Fruit fly (Drosophila melanogaster) whole organism, adult: ENCODE data around the gene Gga.

Experiments
- CG11617 ChIP-seq: fragments of 200-800 bp; sonication (Bioruptor generic); optimal IDR thresholded peaks from 2 replicates; lab custom pipeline; 2017; ENCODE audit warnings: mild to moderate bottlenecking, missing biosample characterization, missing genetic modification reagents, missing genetic modification characterization
- CG12768 ChIP-seq: fragments of 200-800 bp; sonication (Bioruptor generic); optimal IDR thresholded peaks from 2 replicates; lab custom pipeline; 2017; ENCODE audit warnings: missing biosample characterization, missing genetic modification characterization, mild to moderate bottlenecking, moderate library complexity, missing genetic modification reagents
- CG14711 ChIP-seq: fragments of 200-800 bp; sonication (Bioruptor generic); optimal IDR thresholded peaks from 2 replicates; lab custom pipeline; 2018; ENCODE audit warnings: missing biosample characterization, mild to moderate bottlenecking, missing genetic modification characterization, moderate library complexity
- CG1620 ChIP-seq: fragments of 200-800 bp; sonication (Bioruptor generic); optimal IDR thresholded peaks from 2 replicates; lab custom pipeline; 2016; ENCODE audit warnings: missing biosample characterization, missing genetic modification characterization
- CG33017 ChIP-seq: fragments of 200-800 bp; sonication (Bioruptor generic); optimal IDR thresholded peaks from 2 replicates; lab custom pipeline; 2018; ENCODE audit warnings: missing biosample characterization, mild to moderate bottlenecking, missing genetic modification characterization, moderate library complexity
- CG5204 ChIP-seq: fragments of 200-800 bp; sonication (Bioruptor generic); optimal IDR thresholded peaks from 2 replicates; lab custom pipeline; 2016; ENCODE audit warnings: missing biosample characterization, missing genetic modification characterization
- CG7045 ChIP-seq: fragments of 200-800 bp; sonication (Bioruptor generic); optimal IDR thresholded peaks from 2 replicates; lab custom pipeline; 2017; ENCODE audit warnings: missing biosample characterization, mild to moderate bottlenecking, missing genetic modification characterization
- CG7101 ChIP-seq: fragments of 200-800 bp; sonication (Bioruptor generic); optimal IDR thresholded peaks from 2 replicates; lab custom pipeline; 2018; ENCODE audit warnings: missing biosample characterization, mild to moderate bottlenecking, missing genetic modification characterization, moderate library complexity
- Clk ChIP-seq: fragments of 200-800 bp; sonication (Bioruptor generic); optimal IDR thresholded peaks from 2 replicates; lab custom pipeline; 2017; ENCODE audit warnings: missing biosample characterization, missing genetic modification characterization
- Crg-1 ChIP-seq: fragments of 200-800 bp; sonication (Bioruptor generic); optimal IDR thresholded peaks from 2 replicates; lab custom pipeline; 2016; ENCODE audit warnings: missing biosample characterization, missing genetic modification characterization
- Hr96 ChIP-seq: fragments of 200-800 bp; sonication (Bioruptor generic); optimal IDR thresholded peaks from 2 replicates; lab custom pipeline; 2016; ENCODE audit warnings: missing biosample characterization, missing genetic modification characterization
- Mnt ChIP-seq: fragments of 200-800 bp; sonication (Bioruptor generic); optimal IDR thresholded peaks from 2 replicates; lab custom pipeline; 2016; ENCODE audit warnings: missing biosample characterization, mild to moderate bottlenecking, missing genetic modification characterization
- bab1 ChIP-seq: fragments of 200-800 bp; sonication (Bioruptor generic); optimal IDR thresholded peaks from 3 replicates; lab custom pipeline; 2019; ENCODE audit warnings: missing biosample characterization, mild to moderate bottlenecking, missing genetic modification characterization, moderate library complexity
- cic ChIP-seq: fragments of 200-800 bp; sonication (Bioruptor generic); optimal IDR thresholded peaks from 2 replicates; lab custom pipeline; 2017; ENCODE audit warnings: missing biosample characterization, mild to moderate bottlenecking, missing genetic modification characterization, moderate library complexity
- cnc ChIP-seq, 2 experiments: fragments of >200 bp; optimal IDR thresholded peaks; 2 replicates each; lab custom pipeline; 2017
- kay ChIP-seq: fragments of 200-800 bp; sonication (Bioruptor generic); peaks from one replicate; lab custom pipeline; 2016; ENCODE audit warnings: missing biosample characterization, missing genetic modification characterization, borderline replicate concordance
- ovo ChIP-seq: fragments of 200-800 bp; sonication (Bioruptor generic); optimal IDR thresholded peaks from 2 replicates; lab custom pipeline; 2016; ENCODE audit warnings: missing biosample characterization, missing genetic modification characterization
- pad ChIP-seq: fragments of 200-800 bp; sonication (Bioruptor generic); optimal IDR thresholded peaks from 3 replicates; lab custom pipeline; 2017; ENCODE audit warnings: missing biosample characterization, missing genetic modification characterization, mild to moderate bottlenecking, moderate library complexity, missing genetic modification reagents
- tj ChIP-seq: fragments of 200-800 bp; sonication (Bioruptor generic); optimal IDR thresholded peaks from 3 replicates; lab custom pipeline; 2017; ENCODE audit warnings: missing biosample characterization, mild to moderate bottlenecking, missing genetic modification characterization, moderate library complexity
- toe ChIP-seq: fragments of 200-800 bp; sonication (Bioruptor generic); optimal IDR thresholded peaks from 2 replicates; lab custom pipeline; 2016; ENCODE audit warnings: missing biosample characterization, missing genetic modification characterization

Gga gene

dm6 chrX:9600818-9601732 lies at the start of gene Gga:
Gga (plus strand) TSS chrX:9601030.
- no peak for TF ChIP-seq Hr96
- peak; percentile 21 for TF ChIP-seq CG1620 (GFP tag; lab: Kevin White, UChicago)
- TF ChIP-seq Crg-1 (GFP tag; lab: Kevin White, UChicago), result peak; percentile 1
- TF ChIP-seq CG7045 (GFP tag; lab: Kevin White, UChicago), result no peak
- peak; percentile 4 for TF ChIP-seq CG11617 (GFP tag; lab: Kevin White, UChicago)
- TF ChIP-seq cnc (optimal IDR thresholded peaks at IDR 0.05; lab: Kevin White, UChicago), result no peak
- no peak for TF ChIP-seq CG14711
- peak; percentile 7 for TF ChIP-seq Mnt
- TF ChIP-seq CG12768 (GFP tag; lab: Kevin White, UChicago), result no peak
- TF ChIP-seq CG5204 (GFP tag; lab: Kevin White, UChicago), result no peak
- no peak for TF ChIP-seq tj (GFP tag; lab: Kevin White, UChicago)
- TF ChIP-seq kay (GFP tag; lab: Kevin White, UChicago), result no peak
- no peak for TF ChIP-seq cic (GFP tag; lab: Kevin White, UChicago)
- TF ChIP-seq ovo, result peak; percentile 92
- TF ChIP-seq CG33017, result no peak
- TF ChIP-seq toe (GFP tag; lab: Kevin White, UChicago), result no peak
- TF ChIP-seq Clk, result no peak
- peak; percentile 62 for TF ChIP-seq pad (GFP tag; lab: Kevin White, UChicago)
- TF ChIP-seq CG7101 (tag; lab: Kevin White, UChicago), result peak; percentile 19
- peak; percentile 42 for TF ChIP-seq bab1

dm6 chrX:9551179-9551578 lies 49.7 kb upstream of the Gga start:
- no peak for TF ChIP-seq CG11617 (GFP tag; lab: Kevin White, UChicago)
- TF ChIP-seq tj (GFP tag; lab: Kevin White, UChicago), result peak; percentile 53
- no peak for TF ChIP-seq Crg-1 (GFP tag; lab: Kevin White, UChicago)
- no peak for TF ChIP-seq bab1
- no peak for TF ChIP-seq cic (GFP tag; lab: Kevin White, UChicago)

dm6 chrX:9553545-9554320 lies 47.1 kb upstream of the Gga start:
- TF ChIP-seq tj (GFP tag; lab: Kevin White, UChicago), result peak; percentile 69
- TF ChIP-seq CG33017, result peak; percentile 81
- TF ChIP-seq ovo, result peak; percentile 81
- TF ChIP-seq cic (GFP tag; lab: Kevin White, UChicago), result peak; percentile 9
- no peak for TF ChIP-seq kay (GFP tag; lab: Kevin White, UChicago)
- peak; percentile 82 for TF ChIP-seq CG5204 (GFP tag; lab: Kevin White, UChicago)
- TF ChIP-seq Mnt, result peak; percentile 88
- TF ChIP-seq Crg-1 (GFP tag; lab: Kevin White, UChicago), result peak; percentile 93
- TF ChIP-seq CG14711, result peak; percentile 99
- TF ChIP-seq CG7101 (tag; lab: Kevin White, UChicago), result peak; percentile 95
- peak; percentile 94 for TF ChIP-seq bab1
- TF ChIP-seq CG12768 (GFP tag; lab: Kevin White, UChicago), result peak; percentile 90
- TF ChIP-seq CG11617 (GFP tag; lab: Kevin White, UChicago), result peak; percentile 92
- TF ChIP-seq CG7045 (GFP tag; lab: Kevin White, UChicago), result peak; percentile 84
- no peak for TF ChIP-seq cnc (optimal IDR thresholded peaks at IDR 0.05; lab: Kevin White, UChicago)
- TF ChIP-seq toe (GFP tag; lab: Kevin White, UChicago), result peak; percentile 87
- TF ChIP-seq Clk, result peak; percentile 70
- TF ChIP-seq pad (GFP tag; lab: Kevin White, UChicago), result peak; percentile 82
- TF ChIP-seq Hr96, result peak; percentile 91
- TF ChIP-seq CG1620 (GFP tag; lab: Kevin White, UChicago), result peak; percentile 91

- TF ChIP-seq kay (GFP tag; lab: Kevin White, UChicago), result no peak
- peak; percentile 98 for TF ChIP-seq Hr96
- TF ChIP-seq CG1620 (GFP tag; lab: Kevin White, UChicago), result peak; percentile 98
- TF ChIP-seq CG12768 (GFP tag; lab: Kevin White, UChicago), result peak; percentile 74
- TF ChIP-seq CG11617 (GFP tag; lab: Kevin White, UChicago), result peak; percentile 94
- peak; percentile 47 for TF ChIP-seq CG5204 (GFP tag; lab: Kevin White, UChicago)
- TF ChIP-seq CG7045 (GFP tag; lab: Kevin White, UChicago), result peak; percentile 63
- TF ChIP-seq ovo, result peak; percentile 98
- TF ChIP-seq bab1, result peak; percentile 92
- peak; percentile 41 for TF ChIP-seq toe (GFP tag; lab: Kevin White, UChicago)
- peak; percentile 58 for TF ChIP-seq CG33017
- TF ChIP-seq pad (GFP tag; lab: Kevin White, UChicago), result peak; percentile 88
- TF ChIP-seq Clk, result peak; percentile 3
- peak; percentile 84 for TF ChIP-seq tj (GFP tag; lab: Kevin White, UChicago)
- TF ChIP-seq cic (GFP tag; lab: Kevin White, UChicago), result peak; percentile 44
- TF ChIP-seq Mnt, result peak; percentile 95
- TF ChIP-seq cnc (optimal IDR thresholded peaks at IDR 0.05; lab: Kevin White, UChicago), result no peak
- TF ChIP-seq Crg-1 (GFP tag; lab: Kevin White, UChicago), result peak; percentile 92
- peak; percentile 94 for TF ChIP-seq CG7101 (tag; lab: Kevin White, UChicago)
- TF ChIP-seq CG14711, result peak; percentile 62
These were observed 46.5 kb upstream of the Gga start, which contains the start of gene RpS28b for dm6 chrX:9554346-9554808. RpS28b (plus strand) TSS chrX:9554623.

dm6 chrX:9556397-9556796 lies 44.4 kb upstream of the Gga start, which contains the start of gene CG15317:
CG15317 (minus strand) TSS chrX:9556544.
- no peak for TF ChIP-seq CG7045 (GFP tag; lab: Kevin White, UChicago)
- peak; percentile 16 for TF ChIP-seq CG1620 (GFP tag; lab: Kevin White, UChicago)
- no peak for TF ChIP-seq CG5204 (GFP tag; lab: Kevin White, UChicago)
- no peak for TF ChIP-seq tj (GFP tag; lab: Kevin White, UChicago)
- peak; percentile 90 for TF ChIP-seq Mnt
